Worm (Caenorhabditis elegans) whole organism, early embryonic: Measurements from ENCODE around the gene K03H1.11.

ENCODE experiments used
- B0310.2 ChIP-seq: sonication (generic microtip); optimal IDR thresholded peaks from 2 replicates; lab custom pipeline; 2016; ENCODE audit warnings: mild to moderate bottlenecking, missing genetic modification characterization, missing compliant biosample characterization
- F13C5.2 ChIP-seq: sonication (generic microtip); optimal IDR thresholded peaks from 2 replicates; lab custom pipeline; 2017; ENCODE audit warnings: mild to moderate bottlenecking, missing genetic modification characterization, inconsistent platforms, missing compliant biosample characterization
- aly-1 ChIP-seq: sonication (generic microtip); optimal IDR thresholded peaks from 2 replicates; lab custom pipeline; 2016; ENCODE audit warnings: missing genetic modification characterization, missing compliant biosample characterization
- ama-1 ChIP-seq: fragments of 150-350 bp; optimal IDR thresholded peaks from 2 replicates; lab custom pipeline; 2014
- ceh-13 ChIP-seq: fragments of 200-800 bp; sonication (Bioruptor generic); optimal IDR thresholded peaks from 2 replicates; lab custom pipeline; 2018; ENCODE audit warnings: mild to moderate bottlenecking, missing genetic modification characterization, missing compliant biosample characterization
- ceh-36 ChIP-seq: sonication (generic microtip); optimal IDR thresholded peaks from 2 replicates; lab custom pipeline; 2016; ENCODE audit warnings: missing genetic modification characterization, inconsistent platforms, missing compliant biosample characterization
- ets-7 ChIP-seq: sonication (generic microtip); optimal IDR thresholded peaks from 2 replicates; lab custom pipeline; 2016; ENCODE audit warnings: missing genotype, missing genetic modification characterization, missing compliant biosample characterization
- flt-1 ChIP-seq: fragments of 200-800 bp; sonication (Bioruptor generic); IDR thresholded peaks from 2 replicates; pipeline ENCODE4 v1.3.6; 2022; ENCODE audit warnings: missing genetic modification characterization, missing compliant biosample characterization
- hmbx-1 ChIP-seq: sonication (generic microtip); optimal IDR thresholded peaks from 2 replicates; lab custom pipeline; 2016; ENCODE audit warnings: mild to moderate bottlenecking, missing genetic modification characterization, missing compliant biosample characterization
- hmg-4 ChIP-seq: fragments of 200-800 bp; sonication (Bioruptor generic); optimal IDR thresholded peaks from 2 replicates; lab custom pipeline; 2018; ENCODE audit warnings: mild to moderate bottlenecking, missing genetic modification characterization, missing compliant biosample characterization
- hnd-1 ChIP-seq: sonication (generic microtip); optimal IDR thresholded peaks from 2 replicates; lab custom pipeline; 2016; ENCODE audit warnings: missing genetic modification characterization, missing compliant biosample characterization
- pes-1 ChIP-seq: fragments of 200-800 bp; sonication (Bioruptor generic); IDR thresholded peaks from 2 replicates; pipeline ENCODE4 v1.3.6; 2022; ENCODE audit warnings: missing genetic modification reagents, missing genetic modification characterization, missing compliant biosample characterization
- scrt-1 ChIP-seq: fragments of 200-800 bp; sonication (Bioruptor generic); IDR thresholded peaks from 2 replicates; pipeline ENCODE4 v1.3.6; 2022; ENCODE audit warnings: missing genetic modification characterization, missing compliant biosample characterization
- sea-1 ChIP-seq: fragments of 200-800 bp; sonication (Bioruptor generic); conservative IDR thresholded peaks from 2 replicates; pipeline ENCODE4 v1.3.6; 2022; ENCODE audit warnings: missing genetic modification characterization, missing compliant biosample characterization
- tbx-11 ChIP-seq: fragments of 200-800 bp; sonication (Bioruptor generic); IDR thresholded peaks from 2 replicates; pipeline ENCODE4 v1.3.6; 2022; ENCODE audit warnings: missing genetic modification characterization, missing compliant biosample characterization
- tbx-37 ChIP-seq: fragments of 200-800 bp; sonication (Bioruptor generic); conservative IDR thresholded peaks from 2 replicates; pipeline ENCODE4 v1.3.6; 2022; ENCODE audit warnings: missing genetic modification reagents, missing genetic modification characterization, missing compliant biosample characterization
- tra-4 ChIP-seq: sonication (generic microtip); optimal IDR thresholded peaks from 2 replicates; lab custom pipeline; 2017; ENCODE audit warnings: missing genetic modification characterization, missing compliant biosample characterization

Gene K03H1.11

DNA sequence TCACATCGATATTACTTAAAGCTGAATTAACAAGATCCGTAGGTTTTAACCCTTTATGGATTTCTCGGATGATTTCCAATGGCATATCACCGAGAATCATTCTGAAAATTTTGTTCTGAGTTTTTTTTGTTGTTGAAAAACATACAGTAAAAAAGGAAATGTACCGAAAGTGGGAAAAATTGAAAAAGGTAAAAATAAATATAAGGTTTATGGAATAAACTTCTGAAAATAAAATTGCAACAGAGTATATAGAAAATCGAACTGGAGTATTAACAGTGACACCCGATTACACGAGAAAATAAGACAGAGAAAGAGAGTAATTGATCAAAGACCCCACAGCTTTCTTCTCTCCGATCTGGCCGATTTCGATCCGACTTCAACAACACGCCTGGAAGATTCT, at the start of gene K03H1.11:
Gene K03H1.11, minus strand, starts transcription at position 101 of the 400 bp plus-strand sequence.
- TF ChIP-seq tra-4, result no peak
- no peak for TF ChIP-seq hmbx-1
- TF ChIP-seq flt-1 (GFP tag; lab: Robert Waterston, UW), result no peak
- TF ChIP-seq ceh-36 (tag; lab: Kevin White, UChicago), result no peak
- no peak for TF ChIP-seq scrt-1
- no peak for TF ChIP-seq ets-7
- no peak for TF ChIP-seq tbx-11 (GFP tag; lab: Robert Waterston, UW)
- no peak for TF ChIP-seq pes-1 (GFP tag; lab: Robert Waterston, UW)
- TF ChIP-seq ama-1 (lab: Kevin White, UChicago), result no peak
- no peak for TF ChIP-seq aly-1 (tag; lab: Kevin White, UChicago)
- no peak for TF ChIP-seq hnd-1 (tag; lab: Kevin White, UChicago)
- TF ChIP-seq B0310.2, result no peak
- no peak for TF ChIP-seq F13C5.2
- no peak for TF ChIP-seq tbx-37 (GFP tag; lab: Robert Waterston, UW)
- TF ChIP-seq hmg-4, result no peak
- no peak for TF ChIP-seq sea-1 (GFP tag; lab: Robert Waterston, UW)
- no peak for TF ChIP-seq ceh-13 (GFP tag; lab: Kevin White, UChicago)

DNA sequence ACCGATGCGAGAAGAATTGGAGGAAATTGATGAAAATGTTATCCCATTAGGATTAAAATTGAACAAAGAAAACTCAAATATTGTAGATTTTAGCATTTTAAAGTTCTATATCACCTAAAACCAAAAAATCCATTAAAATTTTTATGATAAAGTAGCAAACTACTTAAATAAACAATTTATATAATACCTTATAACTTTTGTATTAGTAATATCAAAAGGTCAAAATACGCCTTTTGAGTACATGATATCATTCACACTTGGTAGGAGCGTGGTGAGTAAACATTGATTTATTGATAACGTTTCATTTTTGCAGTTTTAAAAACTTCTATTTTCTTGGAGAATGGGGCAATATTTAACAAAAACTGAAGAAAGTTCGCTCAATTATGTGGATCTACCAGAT, 49.3 kb upstream of the K03H1.11 start, which contains the start of gene C05B5.5:
Gene C05B5.5, plus strand, starts transcription at position 301 of the 400 bp plus-strand sequence.
- TF ChIP-seq tbx-37 (GFP tag; lab: Robert Waterston, UW) (no peak), tbx-11 (GFP tag; lab: Robert Waterston, UW) (no peak), aly-1 (tag; lab: Kevin White, UChicago) (no peak), tra-4 (no peak), sea-1 (GFP tag; lab: Robert Waterston, UW) (no peak), B0310.2 (no peak), hnd-1 (tag; lab: Kevin White, UChicago) (no peak), hmg-4 (no peak), flt-1 (GFP tag; lab: Robert Waterston, UW) (no peak), ceh-36 (tag; lab: Kevin White, UChicago) (no peak), ama-1 (lab: Kevin White, UChicago) (no peak), ets-7 (no peak), hmbx-1 (no peak)

- no peak for TF ChIP-seq aly-1 (tag; lab: Kevin White, UChicago)
- no peak for TF ChIP-seq ama-1 (lab: Kevin White, UChicago)
- TF ChIP-seq tra-4, result no peak
These were observed 48.7 kb upstream of the K03H1.11 start, which contains the start of gene C05B5.2 for ce11 chrIII:10000428-10000827. Gene C05B5.2, minus strand, starts transcription at chrIII:10000528.

DNA sequence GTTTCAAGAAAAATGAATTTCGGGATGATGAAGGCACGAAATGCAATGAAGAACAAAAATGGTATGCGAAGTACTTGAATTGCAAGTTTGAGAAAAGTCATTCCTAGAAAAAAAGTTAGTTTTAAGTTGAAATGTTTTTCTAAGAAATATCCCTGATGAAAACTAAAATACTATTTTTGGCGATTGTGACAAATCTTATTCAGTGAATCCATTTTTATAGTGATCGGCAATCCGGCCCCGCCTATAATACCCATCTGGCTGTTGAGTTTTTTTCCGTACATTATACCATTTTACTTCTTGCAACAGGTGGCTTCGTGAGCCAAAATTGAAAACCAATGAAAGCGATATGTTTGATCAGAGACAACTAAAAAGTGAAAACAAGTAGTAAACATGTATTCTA, 47.5 kb upstream of the K03H1.11 start, which contains the start of gene C05B5.17:
Gene C05B5.17, minus strand, starts transcription at position 101 of the 400 bp plus-strand sequence.
- TF ChIP-seq ceh-36 (tag; lab: Kevin White, UChicago), result no peak

ce11 chrIII:9997890-9998289, 46.1 kb upstream of the K03H1.11 start, which contains the start of gene pqn-8:
Gene pqn-8, minus strand, starts transcription at chrIII:9997990.
- no peak for TF ChIP-seq tbx-11 (GFP tag; lab: Robert Waterston, UW)
- TF ChIP-seq flt-1 (GFP tag; lab: Robert Waterston, UW), result no peak
- TF ChIP-seq ama-1 (lab: Kevin White, UChicago), result no peak
- no peak for TF ChIP-seq hmg-4
- no peak for TF ChIP-seq ceh-13 (GFP tag; lab: Kevin White, UChicago)
- TF ChIP-seq sea-1 (GFP tag; lab: Robert Waterston, UW), result no peak
- TF ChIP-seq hnd-1 (tag; lab: Kevin White, UChicago), result no peak
- no peak for TF ChIP-seq tra-4
- TF ChIP-seq B0310.2, result no peak
- no peak for TF ChIP-seq ceh-36 (tag; lab: Kevin White, UChicago)
- no peak for TF ChIP-seq ets-7
- TF ChIP-seq tbx-37 (GFP tag; lab: Robert Waterston, UW), result no peak
- no peak for TF ChIP-seq hmbx-1
- TF ChIP-seq pes-1 (GFP tag; lab: Robert Waterston, UW), result no peak

- TF ChIP-seq ets-7 (no peak), ceh-13 (GFP tag; lab: Kevin White, UChicago) (no peak), hmbx-1 (no peak), tbx-11 (GFP tag; lab: Robert Waterston, UW) (no peak), flt-1 (GFP tag; lab: Robert Waterston, UW) (no peak), ceh-36 (tag; lab: Kevin White, UChicago) (no peak)
These were observed 41.8 kb upstream of the K03H1.11 start, which contains the start of gene C05B5.4 for ce11 chrIII:9993535-9993934. Gene C05B5.4, plus strand, starts transcription at chrIII:9993885.

DNA sequence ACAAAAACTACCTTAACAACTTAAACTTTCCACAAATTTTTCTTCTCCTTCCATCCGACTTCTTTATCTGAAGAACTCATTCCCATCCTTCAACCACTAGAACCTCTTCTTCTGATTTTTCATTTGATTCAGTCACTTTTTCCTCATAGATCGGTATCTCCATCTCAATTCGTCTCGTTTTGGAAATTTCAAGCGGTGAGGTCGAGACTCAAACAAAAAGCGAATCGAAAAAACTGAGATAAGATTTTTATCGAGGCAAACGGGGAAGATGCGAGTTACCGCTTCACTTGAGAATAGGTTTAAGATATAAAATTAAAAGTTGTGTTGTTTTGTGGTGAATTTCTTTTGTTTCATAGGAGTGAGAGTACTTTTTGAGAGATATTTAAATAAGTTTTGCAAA, 39.6 kb upstream of the K03H1.11 start:
- no peak for TF ChIP-seq ceh-13 (GFP tag; lab: Kevin White, UChicago)
- no peak for TF ChIP-seq ceh-36 (tag; lab: Kevin White, UChicago)
- TF ChIP-seq ama-1 (lab: Kevin White, UChicago), result no peak
- TF ChIP-seq hmbx-1, result no peak
- TF ChIP-seq tbx-37 (GFP tag; lab: Robert Waterston, UW), result no peak
- TF ChIP-seq tbx-11 (GFP tag; lab: Robert Waterston, UW), result no peak
- TF ChIP-seq tra-4, result no peak
- no peak for TF ChIP-seq pes-1 (GFP tag; lab: Robert Waterston, UW)
- no peak for TF ChIP-seq B0310.2
- no peak for TF ChIP-seq scrt-1
- TF ChIP-seq F13C5.2, result no peak
- no peak for TF ChIP-seq aly-1 (tag; lab: Kevin White, UChicago)

ce11 chrIII:9988352-9988751, 36.6 kb upstream of the K03H1.11 start, which contains the start of gene C05B5.1:
Gene C05B5.1, minus strand, starts transcription at chrIII:9988452.
- TF ChIP-seq aly-1 (tag; lab: Kevin White, UChicago) (no peak), F13C5.2 (no peak), ceh-13 (GFP tag; lab: Kevin White, UChicago) (no peak), tra-4 (no peak), hmg-4 (no peak), hnd-1 (tag; lab: Kevin White, UChicago) (no peak)
